Worm (Caenorhabditis elegans): ENCODE measurements around the gene aakg-5.
A peak's percentile ranks its signal among the peaks of the same experiment; 100 is the strongest.

Gene aakg-5

ce11 chrII:9992474-9992873, 17.5 kb upstream of the aakg-5 start:
- TF ChIP-seq sma-3 (GFP tag; optimal IDR thresholded peaks at IDR 0.05) (no peak), F13H6.1 (tag; optimal IDR thresholded peaks at IDR 0.05) (peak; percentile 38), sma-9 (GFP tag; optimal IDR thresholded peaks at IDR 0.05) (peak; percentile 22), sma-9 (tag; optimal IDR thresholded peaks at IDR 0.05) (no peak)

- TF ChIP-seq lsy-2 (tag; optimal IDR thresholded peaks at IDR 0.05), result no peak
Observed at ce11 chrII:9990812-9991211, 15.9 kb upstream of the aakg-5 start, which contains the start of gene lec-3. Gene lec-3 (plus strand): TSS chrII:9991112.

- no peak for TF ChIP-seq Y55F3AM.14 (GFP tag; optimal IDR thresholded peaks at IDR 0.05)
- TF ChIP-seq F13H6.1 (tag; optimal IDR thresholded peaks at IDR 0.05), result peak; percentile 25
- peak; percentile 37 for TF ChIP-seq C34F6.9 (tag; optimal IDR thresholded peaks at IDR 0.05)
Observed at ce11 chrII:9989533-9989932, 14.6 kb upstream of the aakg-5 start.

- TF ChIP-seq elt-3 (tag; optimal IDR thresholded peaks at IDR 0.05), result no peak
- no peak for TF ChIP-seq ceh-16 (tag; optimal IDR thresholded peaks at IDR 0.05)
- TF ChIP-seq ZK546.5 (tag; optimal IDR thresholded peaks at IDR 0.05), result no peak
- no peak for TF ChIP-seq lin-39 (tag; optimal IDR thresholded peaks at IDR 0.05)
- no peak for TF ChIP-seq nhr-237 (tag; optimal IDR thresholded peaks at IDR 0.05)
- TF ChIP-seq nhr-10 (tag; optimal IDR thresholded peaks at IDR 0.05), result no peak
- no peak for TF ChIP-seq sma-3 (GFP tag; optimal IDR thresholded peaks at IDR 0.05)
- TF ChIP-seq mdl-1 (tag; optimal IDR thresholded peaks at IDR 0.05), result no peak
- TF ChIP-seq unc-55 (GFP tag; optimal IDR thresholded peaks at IDR 0.05), result no peak
- TF ChIP-seq ztf-1 (GFP tag; conservative IDR thresholded peaks at IDR 0.05), result no peak
- TF ChIP-seq egl-27 (tag; optimal IDR thresholded peaks at IDR 0.05), result no peak
- no peak for TF ChIP-seq skn-1 (tag; optimal IDR thresholded peaks at IDR 0.05)
- no peak for TF ChIP-seq lin-13 (GFP tag; optimal IDR thresholded peaks at IDR 0.05)
- no peak for TF ChIP-seq lin-11 (tag; optimal IDR thresholded peaks at IDR 0.05)
- no peak for TF ChIP-seq nhr-23 (tag; optimal IDR thresholded peaks at IDR 0.05)
- TF ChIP-seq snpc-4 (tag; optimal IDR thresholded peaks at IDR 0.05), result no peak
- TF ChIP-seq gmeb-1 (tag; optimal IDR thresholded peaks at IDR 0.05), result no peak
- TF ChIP-seq Y55F3AM.14 (GFP tag; optimal IDR thresholded peaks at IDR 0.05), result no peak
- TF ChIP-seq sem-4 (tag; optimal IDR thresholded peaks at IDR 0.05), result no peak
- no peak for TF ChIP-seq C34F6.9 (tag; optimal IDR thresholded peaks at IDR 0.05)
Observed at ce11 chrII:9988620-9989019, 13.7 kb upstream of the aakg-5 start.

- TF ChIP-seq gmeb-1 (tag; optimal IDR thresholded peaks at IDR 0.05) (no peak), nhr-25 (tag; optimal IDR thresholded peaks at IDR 0.05) (peak; percentile 54), mab-5 (tag; optimal IDR thresholded peaks at IDR 0.05) (peak; percentile 65), sma-9 (GFP tag; optimal IDR thresholded peaks at IDR 0.05) (peak; percentile 30), sma-9 (tag; optimal IDR thresholded peaks at IDR 0.05) (no peak), lin-13 (GFP tag; optimal IDR thresholded peaks at IDR 0.05) (no peak)
Observed at ce11 chrII:9986635-9987575, 12.0 kb upstream of the aakg-5 start.

- no peak for TF ChIP-seq nhr-23 (tag; optimal IDR thresholded peaks at IDR 0.05)
- peak; percentile 1 for TF ChIP-seq unc-39 (tag; optimal IDR thresholded peaks at IDR 0.05)
- TF ChIP-seq egl-27 (tag; optimal IDR thresholded peaks at IDR 0.05), result peak; percentile 8
- no peak for TF ChIP-seq alr-1 (tag; optimal IDR thresholded peaks at IDR 0.05)
- peak; percentile 16 for TF ChIP-seq fos-1 (tag; optimal IDR thresholded peaks at IDR 0.05)
- peak; percentile 72 for TF ChIP-seq C34F6.9 (tag; optimal IDR thresholded peaks at IDR 0.05)
- TF ChIP-seq zag-1 (tag; optimal IDR thresholded peaks at IDR 0.05), result peak; percentile 53
- peak; percentile 92 for TF ChIP-seq F13H6.1 (tag; optimal IDR thresholded peaks at IDR 0.05)
- TF ChIP-seq dmd-4 (tag; optimal IDR thresholded peaks at IDR 0.05), result no peak
- no peak for TF ChIP-seq ztf-1 (GFP tag; conservative IDR thresholded peaks at IDR 0.05)
- TF ChIP-seq unc-62 (GFP tag; optimal IDR thresholded peaks at IDR 0.05), result peak; percentile 31
- TF ChIP-seq crh-2 (tag; optimal IDR thresholded peaks at IDR 0.05), result peak; percentile 51
- no peak for TF ChIP-seq nhr-11 (tag; optimal IDR thresholded peaks at IDR 0.05)
- no peak for TF ChIP-seq nhr-77 (tag; optimal IDR thresholded peaks at IDR 0.05)
- no peak for TF ChIP-seq ceh-16 (tag; optimal IDR thresholded peaks at IDR 0.05)
- peak; percentile 55 for TF ChIP-seq lin-13 (GFP tag; optimal IDR thresholded peaks at IDR 0.05)
- TF ChIP-seq sma-3 (GFP tag; optimal IDR thresholded peaks at IDR 0.05), result peak; percentile 11
- TF ChIP-seq gmeb-1 (tag; optimal IDR thresholded peaks at IDR 0.05), result no peak
- no peak for TF ChIP-seq nhr-25 (tag; optimal IDR thresholded peaks at IDR 0.05)
- TF ChIP-seq mbf-1 (tag; optimal IDR thresholded peaks at IDR 0.05), result no peak
- TF ChIP-seq skn-1 (tag; optimal IDR thresholded peaks at IDR 0.05), result no peak
- TF ChIP-seq mab-5 (tag; optimal IDR thresholded peaks at IDR 0.05), result peak; percentile 80
- peak; percentile 82 for TF ChIP-seq nhr-129 (tag; optimal IDR thresholded peaks at IDR 0.05)
- peak; percentile 55 to 63 for TF ChIP-seq mdl-1 (tag; optimal IDR thresholded peaks at IDR 0.05)
- peak; percentile 58 for TF ChIP-seq nhr-6 (tag; optimal IDR thresholded peaks at IDR 0.05)
- TF ChIP-seq blmp-1 (tag; optimal IDR thresholded peaks at IDR 0.05; ENCODE audit: insufficient read depth), result no peak
- TF ChIP-seq unc-55 (GFP tag; optimal IDR thresholded peaks at IDR 0.05), result peak; percentile 63
- peak; percentile 92 for TF ChIP-seq sma-9 (GFP tag; optimal IDR thresholded peaks at IDR 0.05)
- TF ChIP-seq sma-9 (tag; optimal IDR thresholded peaks at IDR 0.05), result no peak
Observed at ce11 chrII:9984866-9985336, 10.0 kb upstream of the aakg-5 start.

Measured in whole organism, L2 larva.